Fruit fly (Drosophila melanogaster): Measurements from ENCODE around the gene CG2202.
A peak's percentile ranks its signal among the peaks of the same experiment; 100 is the strongest.

Gene CG2202

dm6 chrX:10806718-10807412 is 41.7 kb upstream of the CG2202 start (continued):
- TF ChIP-seq Neu2 (GFP tag; optimal IDR thresholded peaks at IDR 0.05; ENCODE audit: borderline replicate concordance), result no peak
- no peak for TF ChIP-seq CG30403 (GFP tag; optimal IDR thresholded peaks at IDR 0.05)
- TF ChIP-seq CG3726 (GFP tag; IDR thresholded peaks at IDR 0.05), result no peak
- no peak for TF ChIP-seq CG16779 (GFP tag; IDR thresholded peaks at IDR 0.05)
- TF ChIP-seq Rfx (GFP tag; IDR thresholded peaks at IDR 0.05), result no peak
- TF ChIP-seq CG9932 (GFP tag; IDR thresholded peaks at IDR 0.05), result no peak
- no peak for TF ChIP-seq Nf-YA (GFP tag; IDR thresholded peaks at IDR 0.05)
- TF ChIP-seq chm (GFP tag; IDR thresholded peaks at IDR 0.05), result no peak
- TF ChIP-seq Vsx1 (GFP tag; optimal IDR thresholded peaks at IDR 0.05), result no peak
- TF ChIP-seq Mes4 (GFP tag; optimal IDR thresholded peaks at IDR 0.05), result no peak
- no peak for TF ChIP-seq fd102C (GFP tag; optimal IDR thresholded peaks at IDR 0.05)
- no peak for TF ChIP-seq Taf1 (GFP tag; IDR thresholded peaks at IDR 0.05)
- TF ChIP-seq HLH4C (GFP tag; IDR thresholded peaks at IDR 0.05; ENCODE audit: partially characterized antibody), result no peak
- TF ChIP-seq zen (tag; optimal IDR thresholded peaks at IDR 0.05), result no peak
- TF ChIP-seq CG1792 (GFP tag; optimal IDR thresholded peaks at IDR 0.05), result no peak
- no peak for TF ChIP-seq run (tag; optimal IDR thresholded peaks at IDR 0.05)
- TF ChIP-seq dan (GFP tag; IDR thresholded peaks at IDR 0.05), result no peak
- no peak for TF ChIP-seq tio (GFP tag; optimal IDR thresholded peaks at IDR 0.05)
- no peak for TF ChIP-seq emc (GFP tag; optimal IDR thresholded peaks at IDR 0.05)
- TF ChIP-seq tap (tag; optimal IDR thresholded peaks at IDR 0.05), result no peak
- TF ChIP-seq CG9797 (GFP tag; optimal IDR thresholded peaks at IDR 0.05), result no peak
- no peak for TF ChIP-seq pfk (GFP tag; optimal IDR thresholded peaks at IDR 0.05)
- no peak for TF ChIP-seq Myb (GFP tag; optimal IDR thresholded peaks at IDR 0.05)
- no peak for TF ChIP-seq CG16863 (GFP tag; optimal IDR thresholded peaks at IDR 0.05)
- no peak for TF ChIP-seq CG4707 (GFP tag; optimal IDR thresholded peaks at IDR 0.05)
- TF ChIP-seq Xbp1 (GFP tag; optimal IDR thresholded peaks at IDR 0.05), result no peak
- no peak for TF ChIP-seq ken (GFP tag; IDR thresholded peaks at IDR 0.05)
- TF ChIP-seq CG12219 (GFP tag; optimal IDR thresholded peaks at IDR 0.05), result no peak
- no peak for TF ChIP-seq ranshi (GFP tag; IDR thresholded peaks at IDR 0.05)
- TF ChIP-seq CG8765 (GFP tag; IDR thresholded peaks at IDR 0.05), result no peak
- TF ChIP-seq Eip74EF (GFP tag; optimal IDR thresholded peaks at IDR 0.05), result no peak
- no peak for TF ChIP-seq gt (GFP tag; IDR thresholded peaks at IDR 0.05)
- TF ChIP-seq al (GFP tag; IDR thresholded peaks at IDR 0.05), result no peak
- TF ChIP-seq abd-A (tag; optimal IDR thresholded peaks at IDR 0.05), result no peak
- TF ChIP-seq CG2129 (GFP tag; IDR thresholded peaks at IDR 0.05; ENCODE audit: partially characterized antibody), result no peak
- no peak for TF ChIP-seq CG42726 (GFP tag; IDR thresholded peaks at IDR 0.05; ENCODE audit: partially characterized antibody)
- no peak for TF ChIP-seq br (optimal IDR thresholded peaks at IDR 0.05)
- no peak for TF ChIP-seq Adf1 (GFP tag; IDR thresholded peaks at IDR 0.05)
- TF ChIP-seq Trl (optimal IDR thresholded peaks at IDR 0.05), result peak; percentile 38 to 60
- no peak for TF ChIP-seq Trl (GFP tag; optimal IDR thresholded peaks at IDR 0.05)
- TF ChIP-seq Nf-YB (GFP tag; optimal IDR thresholded peaks at IDR 0.05), result no peak
- TF ChIP-seq maf-S (GFP tag; optimal IDR thresholded peaks at IDR 0.05), result no peak
- TF ChIP-seq CG12769 (tag; optimal IDR thresholded peaks at IDR 0.05), result peak; percentile 84
- no peak for TF ChIP-seq fd96Cb (tag; optimal IDR thresholded peaks at IDR 0.05)
- TF ChIP-seq BtbVII (GFP tag; optimal IDR thresholded peaks at IDR 0.05), result no peak
- peak; percentile 73 for TF ChIP-seq Med (GFP tag)
- no peak for TF ChIP-seq jing (GFP tag; optimal IDR thresholded peaks at IDR 0.05)
- TF ChIP-seq NK7.1 (GFP tag; optimal IDR thresholded peaks at IDR 0.05), result no peak
- TF ChIP-seq CG4854 (GFP tag; optimal IDR thresholded peaks at IDR 0.05), result no peak
- TF ChIP-seq Hmx (GFP tag; optimal IDR thresholded peaks at IDR 0.05), result no peak
- TF ChIP-seq CG17361 (GFP tag; IDR thresholded peaks at IDR 0.05), result no peak
- no peak for TF ChIP-seq Dad (GFP tag; optimal IDR thresholded peaks at IDR 0.05)
